Fruit fly (Drosophila melanogaster) S2 (cell line): ENCODE measurements around the gene CG45081.

Source experiments
- CG8478 ChIP-seq: fragments of >200 bp; optimal IDR thresholded peaks from 2 replicates; lab custom pipeline; 2018
- CTCF ChIP-seq, 2 experiments: fragments of >200 bp; optimal IDR thresholded peaks; 2 replicates each; lab custom pipeline; 2018

dm6 chr3L:19225687-19226086 lies 40.2 kb upstream of the CG45081 start:
- TF ChIP-seq CTCF (optimal IDR thresholded peaks at IDR 0.05; lab: Kevin White, UChicago), result no peak
- TF ChIP-seq CG8478 (lab: Kevin White, UChicago), result no peak
